Fruit fly (Drosophila melanogaster) whole organism, embryonic: Measurements from ENCODE around the gene Usp10.
A peak's percentile ranks its signal among the peaks of the same experiment; 100 is the strongest.

Experiments
- Antp ChIP-seq: fragments of 200-800 bp; sonication (Bioruptor generic); optimal IDR thresholded peaks from 3 replicates; lab custom pipeline; 2016; ENCODE audit warnings: missing biosample characterization, missing genetic modification characterization
- CG10321 ChIP-seq: fragments of 200-800 bp; sonication (Bioruptor generic); IDR thresholded peaks from 2 replicates; pipeline ENCODE4 v1.3.6; 2022; ENCODE audit warnings: missing biosample characterization, missing genetic modification characterization
- CG11093 ChIP-seq: fragments of 200-800 bp; sonication (Bioruptor generic); IDR thresholded peaks from 3 replicates; pipeline ENCODE4 v1.3.6; 2022; ENCODE audit warnings: missing biosample characterization, missing genetic modification characterization
- CG11398 ChIP-seq: fragments of 200-800 bp; sonication (Bioruptor generic); optimal IDR thresholded peaks from 2 replicates; lab custom pipeline; 2016; ENCODE audit warnings: missing biosample characterization, missing genetic modification characterization
- CG1233 ChIP-seq: fragments of 200-800 bp; sonication (Bioruptor generic); optimal IDR thresholded peaks from 4 replicates; lab custom pipeline; 2018; ENCODE audit warnings: missing biosample characterization, mild to moderate bottlenecking, missing genetic modification characterization
- CG14014 ChIP-seq: fragments of 200-800 bp; sonication (Bioruptor generic); IDR thresholded peaks from 2 replicates; pipeline ENCODE4 v1.3.6; 2022; ENCODE audit warnings: missing biosample characterization, missing genetic modification characterization
- CG17385 ChIP-seq: fragments of 200-800 bp; sonication (Bioruptor generic); optimal IDR thresholded peaks from 3 replicates; lab custom pipeline; 2018; ENCODE audit warnings: missing biosample characterization, mild to moderate bottlenecking, missing genetic modification characterization
- CG17802 ChIP-seq: fragments of 200-800 bp; sonication (Bioruptor generic); optimal IDR thresholded peaks from 2 replicates; lab custom pipeline; 2018; ENCODE audit warnings: missing biosample characterization, mild to moderate bottlenecking, missing genetic modification characterization, moderate library complexity
- CG18599 ChIP-seq: fragments of 200-800 bp; sonication (Bioruptor generic); optimal IDR thresholded peaks from 3 replicates; lab custom pipeline; 2017; ENCODE audit warnings: missing biosample characterization, missing genetic modification characterization, mild to moderate bottlenecking, moderate library complexity, missing genetic modification reagents
- CG30020 ChIP-seq: fragments of 200-800 bp; optimal IDR thresholded peaks from 2 replicates; lab custom pipeline; 2019; ENCODE audit warnings: missing biosample characterization, mild to moderate bottlenecking, missing genetic modification characterization, moderate library complexity
- CG30431 ChIP-seq: fragments of 200-800 bp; sonication (Bioruptor generic); optimal IDR thresholded peaks from 2 replicates; lab custom pipeline; 2017; ENCODE audit warnings: missing biosample characterization, missing genetic modification characterization
- CG3407 ChIP-seq: fragments of 200-800 bp; sonication (Bioruptor generic); optimal IDR thresholded peaks from 2 replicates; lab custom pipeline; 2018; ENCODE audit warnings: missing biosample characterization, mild to moderate bottlenecking, missing genetic modification characterization
- CG43689 ChIP-seq: fragments of 200-800 bp; sonication (Bioruptor generic); IDR thresholded peaks from 2 replicates; pipeline ENCODE4 v1.3.6; 2022; ENCODE audit warnings: missing biosample characterization, missing genetic modification characterization
- CG9876 ChIP-seq: fragments of 200-800 bp; sonication (Bioruptor generic); optimal IDR thresholded peaks from 2 replicates; lab custom pipeline; 2016; ENCODE audit warnings: missing biosample characterization, missing genetic modification characterization
- Camta ChIP-seq: fragments of 200-800 bp; sonication (Bioruptor generic); optimal IDR thresholded peaks from 2 replicates; lab custom pipeline; 2016; ENCODE audit warnings: missing biosample characterization, missing genetic modification characterization
- Doc3 ChIP-seq: fragments of 200-800 bp; sonication (Bioruptor generic); IDR thresholded peaks from 3 replicates; pipeline ENCODE4 v1.3.6; 2022; ENCODE audit warnings: missing biosample characterization, missing genetic modification characterization; ENCODE audit not compliant: partially characterized antibody
- Gsc ChIP-seq: fragments of 200-800 bp; sonication (Bioruptor generic); IDR thresholded peaks from 2 replicates; pipeline ENCODE4 v1.3.6; 2022; ENCODE audit warnings: missing biosample characterization, missing genetic modification characterization
- MESR4 ChIP-seq: fragments of 200-800 bp; sonication (Bioruptor generic); optimal IDR thresholded peaks from 2 replicates; lab custom pipeline; 2018; ENCODE audit warnings: missing biosample characterization, mild to moderate bottlenecking, missing genetic modification characterization, moderate library complexity
- Nf-YA ChIP-seq: fragments of 200-800 bp; sonication (Bioruptor generic); IDR thresholded peaks from 2 replicates; pipeline ENCODE4 v1.3.6; 2022; ENCODE audit warnings: missing biosample characterization, missing genetic modification characterization
- Nf-YC ChIP-seq: fragments of 200-800 bp; optimal IDR thresholded peaks from 3 replicates; lab custom pipeline; 2019; ENCODE audit warnings: missing biosample characterization, mild to moderate bottlenecking, missing genetic modification characterization, moderate library complexity
- Oaz ChIP-seq: fragments of 200-800 bp; sonication (Bioruptor generic); IDR thresholded peaks from 2 replicates; pipeline ENCODE4 v1.3.6; 2022; ENCODE audit warnings: missing biosample characterization, missing genetic modification characterization
- Sox100B ChIP-seq: fragments of 200-800 bp; sonication (Bioruptor generic); optimal IDR thresholded peaks from 3 replicates; lab custom pipeline; 2018; ENCODE audit warnings: missing biosample characterization, mild to moderate bottlenecking, missing genetic modification characterization
- Tbp ChIP-seq: fragments of >200 bp; optimal IDR thresholded peaks from 2 replicates; lab custom pipeline; 2018; ENCODE audit warnings: missing biosample characterization, missing genetic modification characterization
- Trl ChIP-seq, 3 experiments: fragments of >200 bp in 2 of 3; fragments of 200-800 bp in 1 of 3; sonication (Bioruptor generic) in 1 of 3; optimal IDR thresholded peaks; 2 replicates in 1 of 3; 3 replicates in 2 of 3; lab custom pipeline; 2016 to 2017; ENCODE audit warnings: missing biosample characterization in 1 of 3, missing genetic modification characterization in 1 of 3
- abd-A ChIP-seq: fragments of 200-800 bp; sonication (Bioruptor generic); optimal IDR thresholded peaks from 3 replicates; lab custom pipeline; 2019; ENCODE audit warnings: missing biosample characterization, mild to moderate bottlenecking, missing genetic modification characterization, moderate library complexity
- chif ChIP-seq, 2 experiments: fragments of 200-800 bp; sonication (Bioruptor generic); optimal IDR thresholded peaks; 3 replicates each; lab custom pipeline; 2016; ENCODE audit warnings: missing biosample characterization in 2 of 2, missing genetic modification characterization in 2 of 2
- crol ChIP-seq: fragments of 200-800 bp; sonication (Bioruptor generic); IDR thresholded peaks from 2 replicates; pipeline ENCODE4 v1.3.6; 2022; ENCODE audit warnings: missing biosample characterization, missing genetic modification characterization
- dysf ChIP-seq: fragments of 200-800 bp; sonication (Bioruptor generic); IDR thresholded peaks from 3 replicates; pipeline ENCODE4 v1.3.6; 2022; ENCODE audit warnings: missing biosample characterization, missing genetic modification characterization
- emc ChIP-seq: fragments of 200-800 bp; sonication (Bioruptor generic); optimal IDR thresholded peaks from 2 replicates; lab custom pipeline; 2016; ENCODE audit warnings: missing biosample characterization, missing genetic modification characterization
- ems ChIP-seq: fragments of 200-800 bp; sonication (Bioruptor generic); optimal IDR thresholded peaks from 3 replicates; lab custom pipeline; 2016; ENCODE audit warnings: missing biosample characterization, missing genetic modification characterization
- eve ChIP-seq, 2 experiments: fragments of >200 bp; optimal IDR thresholded peaks; 2 replicates each; lab custom pipeline; 2017; ENCODE audit warnings: missing biosample characterization in 2 of 2, missing genetic modification characterization in 2 of 2
- grau ChIP-seq: fragments of 200-800 bp; optimal IDR thresholded peaks from 3 replicates; lab custom pipeline; 2019; ENCODE audit warnings: missing biosample characterization, mild to moderate bottlenecking, missing genetic modification characterization, moderate library complexity
- grn ChIP-seq: fragments of 200-800 bp; sonication (Bioruptor generic); optimal IDR thresholded peaks from 3 replicates; lab custom pipeline; 2017; ENCODE audit warnings: missing biosample characterization, missing genetic modification characterization
- jigr1 ChIP-seq: fragments of 200-800 bp; sonication (Bioruptor generic); IDR thresholded peaks from 3 replicates; pipeline ENCODE4 v1.3.6; 2022; ENCODE audit warnings: missing biosample characterization, missing genetic modification characterization
- klu ChIP-seq: fragments of 200-800 bp; sonication (Bioruptor generic); IDR thresholded peaks from 2 replicates; pipeline ENCODE4 v1.3.6; 2022; ENCODE audit warnings: missing biosample characterization, missing genetic modification characterization
- nau ChIP-seq: fragments of 200-800 bp; sonication (Bioruptor generic); optimal IDR thresholded peaks from 3 replicates; lab custom pipeline; 2017; ENCODE audit warnings: missing biosample characterization, mild to moderate bottlenecking, missing genetic modification characterization, missing genetic modification reagents
- sc ChIP-seq, 3 experiments: fragments of >200 bp in 2 of 3; fragments of 200-800 bp in 1 of 3; sonication (Bioruptor generic) in 1 of 3; optimal IDR thresholded peaks; 2 replicates in 2 of 3; 3 replicates in 1 of 3; lab custom pipeline; 2017; ENCODE audit warnings: mild to moderate bottlenecking in 1 of 3, missing biosample characterization in 1 of 3, missing genetic modification characterization in 1 of 3, missing genetic modification reagents in 1 of 3
- sim ChIP-seq: fragments of 200-800 bp; sonication (Bioruptor generic); IDR thresholded peaks from 2 replicates; pipeline ENCODE4 v1.3.6; 2022; ENCODE audit warnings: missing biosample characterization, missing genetic modification characterization
- slou ChIP-seq: fragments of 200-800 bp; sonication (Bioruptor generic); optimal IDR thresholded peaks from 3 replicates; lab custom pipeline; 2016; ENCODE audit warnings: missing biosample characterization, missing genetic modification characterization
- ssp ChIP-seq: fragments of 200-800 bp; sonication (Bioruptor generic); IDR thresholded peaks from 2 replicates; pipeline ENCODE4 v1.3.6; 2022; ENCODE audit warnings: missing biosample characterization, missing genetic modification characterization
- trem ChIP-seq: fragments of 200-800 bp; optimal IDR thresholded peaks from 3 replicates; lab custom pipeline; 2019; ENCODE audit warnings: missing biosample characterization, mild to moderate bottlenecking, missing genetic modification characterization, moderate library complexity
- wor ChIP-seq: fragments of 200-800 bp; sonication (Bioruptor generic); IDR thresholded peaks from 2 replicates; pipeline ENCODE4 v1.3.6; 2022; ENCODE audit warnings: missing biosample characterization, missing genetic modification characterization

Usp10 gene

dm6 chr3L:904991-905745 lies 33.5 kb downstream of the Usp10 start (continued):
- TF ChIP-seq dysf (no peak), CG30020 (tag; lab: Kevin White, UChicago) (no peak), jigr1 (GFP tag; lab: Robert Waterston, UW) (no peak), CG17385 (no peak), trem (tag; lab: Kevin White, UChicago) (peak; percentile 42), CG11093 (GFP tag; lab: Robert Waterston, UW) (no peak), abd-A (tag; lab: Kevin White, UChicago) (no peak), CG11398 (GFP tag; lab: Kevin White, UChicago) (no peak), Antp (GFP tag; lab: Kevin White, UChicago) (no peak), emc (GFP tag; lab: Kevin White, UChicago) (no peak), wor (GFP tag; lab: Robert Waterston, UW) (0 out of 2 replicates have a peak, but pooled peaks have one; percentile 27), Sox100B (GFP tag; lab: Kevin White, UChicago) (peak; percentile 38), CG1233 (no peak), nau (GFP tag; lab: Kevin White, UChicago) (no peak), sc (optimal IDR thresholded peaks at IDR 0.05; lab: Kevin White, UChicago) (no peak), sc (GFP tag; optimal IDR thresholded peaks at IDR 0.05; lab: Kevin White, UChicago) (peak; percentile 5), Nf-YA (GFP tag; lab: Robert Waterston, UW) (no peak), CG43689 (GFP tag; lab: Robert Waterston, UW) (no peak), sim (GFP tag; lab: Robert Waterston, UW) (no peak), CG9876 (GFP tag; lab: Kevin White, UChicago) (no peak), Camta (no peak), CG14014 (GFP tag; lab: Robert Waterston, UW) (no peak), ems (GFP tag; lab: Kevin White, UChicago) (no peak), chif (GFP tag; optimal IDR thresholded peaks at IDR 0.05; lab: Kevin White, UChicago) (no peak), Trl (optimal IDR thresholded peaks at IDR 0.05; lab: Kevin White, UChicago) (no peak), Trl (GFP tag; optimal IDR thresholded peaks at IDR 0.05; lab: Kevin White, UChicago) (no peak), grau (tag; lab: Kevin White, UChicago) (peak; percentile 99), CG18599 (no peak), slou (GFP tag; lab: Kevin White, UChicago) (no peak), Doc3 (GFP tag; lab: Robert Waterston, UW) (no peak), crol (GFP tag; lab: Robert Waterston, UW) (no peak), CG3407 (GFP tag; lab: Kevin White, UChicago) (peak; percentile 39), Gsc (GFP tag; lab: Robert Waterston, UW) (no peak), grn (GFP tag; lab: Kevin White, UChicago) (no peak), Nf-YC (tag; lab: Kevin White, UChicago) (no peak), Tbp (GFP tag; lab: Kevin White, UChicago) (no peak), CG17802 (tag; lab: Kevin White, UChicago) (no peak), ssp (GFP tag; lab: Robert Waterston, UW) (no peak), klu (GFP tag; lab: Robert Waterston, UW) (no peak), eve (GFP tag; optimal IDR thresholded peaks at IDR 0.05; lab: Kevin White, UChicago) (peak in 1 of 2 experiments; percentile 14), Oaz (GFP tag; lab: Robert Waterston, UW) (no peak), MESR4 (GFP tag; lab: Kevin White, UChicago) (no peak), CG10321 (GFP tag; lab: Robert Waterston, UW) (no peak), CG30431 (GFP tag; lab: Kevin White, UChicago) (no peak)
